Fruit fly (Drosophila melanogaster): Measurements from ENCODE around the gene CG12347.

Gene CG12347

DNA sequence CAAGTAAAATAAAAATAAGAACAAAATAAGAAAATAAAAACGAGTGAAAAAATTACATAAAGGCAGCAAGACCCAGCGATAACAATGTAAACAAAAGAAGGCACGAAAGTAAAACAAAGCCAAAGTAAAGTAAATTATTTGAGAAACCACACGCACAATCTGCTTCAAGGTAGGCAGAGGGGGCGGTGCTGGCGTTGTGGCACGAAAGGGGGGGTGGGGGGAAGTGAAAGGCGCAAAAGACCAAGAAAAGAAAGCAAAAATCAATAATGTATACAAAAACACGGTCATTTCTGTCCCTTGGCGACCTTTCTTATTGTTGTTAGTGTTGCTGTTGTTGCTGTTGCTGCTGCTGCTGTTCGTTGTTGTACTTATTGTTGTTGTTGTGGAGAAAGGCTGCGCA lies 9.0 kb upstream of the CG12347 start:
- TF ChIP-seq br (GFP tag; optimal IDR thresholded peaks at IDR 0.05) (no peak), Dfd (GFP tag; optimal IDR thresholded peaks at IDR 0.05) (no peak), h (GFP tag; optimal IDR thresholded peaks at IDR 0.05) (no peak), CrebA (GFP tag; optimal IDR thresholded peaks at IDR 0.05; ENCODE audit: borderline replicate concordance) (no peak), foxo (GFP tag; optimal IDR thresholded peaks at IDR 0.05) (no peak), Hnf4 (GFP tag; optimal IDR thresholded peaks at IDR 0.05) (no peak), psq (GFP tag; optimal IDR thresholded peaks at IDR 0.05) (no peak), lola (GFP tag; optimal IDR thresholded peaks at IDR 0.05) (no peak), brk (GFP tag; optimal IDR thresholded peaks at IDR 0.05) (no peak), sage (GFP tag; optimal IDR thresholded peaks at IDR 0.05) (no peak), HLH106 (tag; optimal IDR thresholded peaks at IDR 0.05) (no peak), N (GFP tag; optimal IDR thresholded peaks at IDR 0.05) (no peak)

DNA sequence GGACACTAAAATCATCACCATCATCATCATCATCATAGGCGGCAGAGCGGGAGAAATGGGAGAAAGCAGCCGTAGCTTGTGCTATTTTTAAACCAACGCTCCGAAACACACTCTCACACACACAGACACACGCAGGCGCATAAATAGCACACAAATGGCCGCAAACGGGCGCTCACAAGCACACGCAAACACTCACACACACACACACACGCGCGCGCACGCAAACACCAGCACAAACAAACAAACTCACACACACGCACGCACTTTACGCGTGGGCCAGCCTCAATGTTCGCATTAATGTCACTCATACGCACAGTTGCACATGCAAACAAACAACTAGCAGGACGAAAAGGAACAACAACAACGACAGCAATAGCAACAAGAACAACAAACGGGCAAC lies 8.4 kb upstream of the CG12347 start:
- TF ChIP-seq pan (optimal IDR thresholded peaks at IDR 0.05) = peak; percentile 35
- no peak for TF ChIP-seq lola (GFP tag; optimal IDR thresholded peaks at IDR 0.05)
- peak; percentile 51 for TF ChIP-seq Dfd (GFP tag; optimal IDR thresholded peaks at IDR 0.05)

DNA sequence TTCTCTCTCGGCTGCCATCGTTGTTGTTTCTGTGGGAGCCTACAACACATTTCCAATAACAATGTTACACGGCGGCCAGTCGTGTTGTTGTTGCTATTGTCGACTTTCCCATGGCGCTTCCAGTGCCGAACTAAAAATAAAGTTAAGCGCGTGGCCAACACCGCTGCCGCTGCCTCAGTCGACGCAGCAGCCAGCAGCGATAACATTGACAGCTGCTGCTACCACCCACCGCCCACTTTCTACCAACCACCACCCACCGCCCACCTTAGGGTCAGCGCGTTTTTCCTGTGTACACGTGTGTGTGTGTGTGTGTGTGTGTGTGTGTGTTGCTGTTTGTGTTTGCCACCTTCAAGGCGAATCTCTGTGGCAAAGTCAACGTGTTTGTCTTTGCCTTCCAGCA lies 5.2 kb upstream of the CG12347 start:
- TF ChIP-seq HLH106 (tag; optimal IDR thresholded peaks at IDR 0.05) = no peak
- TF ChIP-seq Myc (optimal IDR thresholded peaks at IDR 0.05) = no peak
- no peak for TF ChIP-seq br (GFP tag; optimal IDR thresholded peaks at IDR 0.05)
- TF ChIP-seq Jra (GFP tag; optimal IDR thresholded peaks at IDR 0.05) = no peak
- peak; percentile 55 for TF ChIP-seq Dfd (GFP tag; optimal IDR thresholded peaks at IDR 0.05)
- no peak for TF ChIP-seq sage (GFP tag; optimal IDR thresholded peaks at IDR 0.05)
- no peak for TF ChIP-seq lola (GFP tag; optimal IDR thresholded peaks at IDR 0.05)
- no peak for TF ChIP-seq Mio (GFP tag; optimal IDR thresholded peaks at IDR 0.05)

DNA sequence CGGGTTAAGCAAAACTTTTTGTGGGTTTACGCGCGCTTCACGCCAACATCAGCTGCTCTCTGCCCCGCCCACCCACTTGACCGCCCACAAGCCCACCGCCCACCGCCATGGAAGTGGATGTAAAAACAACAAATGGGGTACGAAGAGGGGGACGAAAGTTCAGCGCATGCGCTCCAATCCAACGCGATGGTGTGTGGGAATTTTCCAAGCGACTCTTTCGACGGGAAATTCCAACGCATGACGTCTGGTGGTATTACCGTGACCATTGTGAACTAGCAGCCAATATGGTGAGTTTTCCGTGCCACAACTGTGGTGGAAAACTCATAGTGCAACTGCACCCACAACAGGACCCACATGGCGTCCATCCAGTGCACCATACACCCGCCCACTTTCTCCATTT lies 4.0 kb upstream of the CG12347 start:
- TF ChIP-seq CrebA (GFP tag; optimal IDR thresholded peaks at IDR 0.05; ENCODE audit: borderline replicate concordance) (no peak), sv (GFP tag; optimal IDR thresholded peaks at IDR 0.05) (no peak), CG32264 (GFP tag; optimal IDR thresholded peaks at IDR 0.05) (no peak), woc (GFP tag; optimal IDR thresholded peaks at IDR 0.05) (no peak), sage (GFP tag; optimal IDR thresholded peaks at IDR 0.05) (no peak), pan (optimal IDR thresholded peaks at IDR 0.05) (no peak), jim (GFP tag; optimal IDR thresholded peaks at IDR 0.05) (no peak), fru (GFP tag; optimal IDR thresholded peaks at IDR 0.05) (no peak), dl (GFP tag; optimal IDR thresholded peaks at IDR 0.05; ENCODE audit: insufficient read depth in 1 of 2, partially characterized antibody in 2 of 2) (no peak), foxo (GFP tag; optimal IDR thresholded peaks at IDR 0.05) (no peak), OdsH (GFP tag; optimal IDR thresholded peaks at IDR 0.05) (no peak), lola (GFP tag; optimal IDR thresholded peaks at IDR 0.05) (no peak)

DNA sequence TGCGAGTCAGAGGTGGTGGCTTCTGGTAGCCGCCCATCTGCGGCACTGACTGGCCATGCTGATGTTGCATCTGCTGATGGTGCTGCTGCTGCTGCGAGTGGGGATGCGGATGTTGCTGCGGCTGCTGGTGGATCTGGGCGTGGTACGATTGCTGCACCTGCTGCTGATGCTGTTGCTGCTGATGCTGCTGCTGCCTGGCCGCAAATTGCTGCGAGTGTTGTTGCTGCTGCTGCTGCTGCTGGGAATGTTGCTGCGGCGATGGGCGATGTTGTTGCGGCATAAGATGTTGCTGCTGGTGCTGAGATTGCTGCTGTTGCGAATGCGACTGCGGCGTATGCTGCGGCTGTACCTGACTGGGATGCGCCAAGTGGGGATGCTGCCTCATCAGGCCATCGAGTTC lies 1.1 kb upstream of the CG12347 start:
- TF ChIP-seq Dfd (GFP tag; optimal IDR thresholded peaks at IDR 0.05) (peak; percentile 95), rgr (GFP tag; optimal IDR thresholded peaks at IDR 0.05) (no peak), lola (GFP tag; optimal IDR thresholded peaks at IDR 0.05) (no peak)

DNA sequence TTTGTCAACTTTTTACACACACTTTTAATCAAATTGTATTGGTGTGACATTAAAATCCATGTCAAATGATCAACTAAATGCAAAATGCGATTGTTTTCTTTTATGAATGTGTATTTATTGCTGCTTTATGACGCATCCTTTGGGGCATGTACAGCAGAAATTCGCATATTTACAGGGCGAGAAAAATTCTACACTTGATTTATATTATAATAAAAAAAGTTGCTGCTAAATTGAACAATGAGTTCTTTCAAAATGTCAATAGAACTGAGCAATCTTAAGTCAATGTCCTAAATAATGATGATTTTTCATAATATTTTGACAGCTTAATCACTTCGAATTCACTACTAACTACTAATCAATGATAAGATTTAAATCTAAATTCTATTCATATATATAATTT lies 4.8 kb downstream of the CG12347 start, which contains the start of gene CG43445:
Gene CG43445, plus strand, starts transcription at position 301 of the 400 bp plus-strand sequence.
- TF ChIP-seq Myc (optimal IDR thresholded peaks at IDR 0.05) (no peak), rgr (GFP tag; optimal IDR thresholded peaks at IDR 0.05) (no peak), dl (GFP tag; optimal IDR thresholded peaks at IDR 0.05; ENCODE audit: insufficient read depth in 1 of 2, partially characterized antibody in 2 of 2) (no peak), tai (GFP tag; optimal IDR thresholded peaks at IDR 0.05) (no peak), h (GFP tag; optimal IDR thresholded peaks at IDR 0.05) (no peak), CG9705 (GFP tag; optimal IDR thresholded peaks at IDR 0.05) (no peak), lola (GFP tag; optimal IDR thresholded peaks at IDR 0.05) (no peak), br (GFP tag; optimal IDR thresholded peaks at IDR 0.05) (no peak), fru (GFP tag; optimal IDR thresholded peaks at IDR 0.05) (no peak)

DNA sequence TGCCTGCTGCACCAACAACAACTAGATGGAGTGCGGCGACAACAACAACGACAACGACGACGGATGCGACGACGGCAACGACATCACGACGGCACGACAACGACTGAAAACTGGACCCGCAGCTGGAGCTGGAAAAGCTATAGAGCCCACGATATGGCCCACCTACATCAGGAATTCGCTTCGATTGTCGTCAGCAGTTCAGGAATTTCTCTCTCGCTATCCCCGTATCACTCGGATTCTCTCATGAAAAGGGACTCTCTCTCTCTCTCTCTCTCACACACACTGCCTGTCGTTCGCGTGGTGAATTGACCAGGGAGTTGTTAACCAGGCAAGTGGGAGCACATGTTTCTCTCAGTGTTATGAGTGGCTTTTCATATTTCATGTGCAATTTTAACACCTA lies 10.2 kb downstream of the CG12347 start, which contains the start of gene Rim:
Gene Rim, minus strand, starts transcription at position 101 of the 400 bp plus-strand sequence.
- no peak for TF ChIP-seq N (GFP tag; optimal IDR thresholded peaks at IDR 0.05)
- no peak for TF ChIP-seq CG9705 (GFP tag; optimal IDR thresholded peaks at IDR 0.05)
- TF ChIP-seq OdsH (GFP tag; optimal IDR thresholded peaks at IDR 0.05) = no peak
- TF ChIP-seq usp (GFP tag; optimal IDR thresholded peaks at IDR 0.05) = no peak
- TF ChIP-seq Vsx2 (GFP tag; optimal IDR thresholded peaks at IDR 0.05; ENCODE audit: partially characterized antibody) = no peak
- TF ChIP-seq GATAd (GFP tag; optimal IDR thresholded peaks at IDR 0.05) = no peak
- TF ChIP-seq sage (GFP tag; optimal IDR thresholded peaks at IDR 0.05) = no peak
